Worm (Caenorhabditis elegans): ENCODE measurements around the gene Y39G8B.1.

Y39G8B.1 gene

ce11 chrII:13982247-13982646, 8.6 kb upstream of the Y39G8B.1 start:
- TF ChIP-seq cnd-1 (tag; optimal IDR thresholded peaks at IDR 0.05) (no peak), drap-1 (GFP tag; optimal IDR thresholded peaks at IDR 0.05) (no peak), sem-2 (GFP tag; optimal IDR thresholded peaks at IDR 0.05) (no peak)

- TF ChIP-seq snpc-4 (tag; optimal IDR thresholded peaks at IDR 0.05) (no peak), ces-1 (GFP tag; optimal IDR thresholded peaks at IDR 0.05) (no peak), lin-13 (tag; optimal IDR thresholded peaks at IDR 0.05) (no peak), ham-2 (GFP tag; optimal IDR thresholded peaks at IDR 0.05) (no peak), lin-32 (GFP tag; optimal IDR thresholded peaks at IDR 0.05) (no peak), pha-4 (tag; optimal IDR thresholded peaks at IDR 0.05) (no peak), ceh-43 (GFP tag; optimal IDR thresholded peaks at IDR 0.05) (no peak), nhr-237 (tag; optimal IDR thresholded peaks at IDR 0.05) (no peak), mab-5 (tag; optimal IDR thresholded peaks at IDR 0.05) (no peak), bed-3 (GFP tag; optimal IDR thresholded peaks at IDR 0.05) (no peak), ceh-39 (tag; optimal IDR thresholded peaks at IDR 0.05) (no peak), cnd-1 (tag; optimal IDR thresholded peaks at IDR 0.05) (no peak), unc-120 (tag; optimal IDR thresholded peaks at IDR 0.05; ENCODE audit: poor library complexity, severe bottlenecking) (no peak), nhr-76 (tag; optimal IDR thresholded peaks at IDR 0.05) (no peak), hlh-1 (tag; optimal IDR thresholded peaks at IDR 0.05) (no peak), unc-62 (GFP tag; optimal IDR thresholded peaks at IDR 0.05) (no peak), nhr-2 (tag; optimal IDR thresholded peaks at IDR 0.05) (no peak), tbx-8 (GFP tag; optimal IDR thresholded peaks at IDR 0.05) (no peak), nhr-28 (tag; optimal IDR thresholded peaks at IDR 0.05) (no peak), drap-1 (GFP tag; optimal IDR thresholded peaks at IDR 0.05) (no peak)
These were observed 8.2 kb upstream of the Y39G8B.1 start for ce11 chrII:13981819-13982218.

ce11 chrII:13981097-13981496, 7.5 kb upstream of the Y39G8B.1 start, which contains the start of gene Y39G8B.9:
Gene Y39G8B.9, plus strand, starts transcription at chrII:13981365.
- TF ChIP-seq lsy-2 (tag; optimal IDR thresholded peaks at IDR 0.05) (no peak), nhr-2 (tag; optimal IDR thresholded peaks at IDR 0.05) (no peak), M03D4.4 (tag; optimal IDR thresholded peaks at IDR 0.05) (no peak), mab-5 (tag; optimal IDR thresholded peaks at IDR 0.05) (no peak), drap-1 (GFP tag; optimal IDR thresholded peaks at IDR 0.05) (no peak), sem-2 (GFP tag; optimal IDR thresholded peaks at IDR 0.05) (no peak), mep-1 (tag; optimal IDR thresholded peaks at IDR 0.05) (no peak), ceh-39 (tag; optimal IDR thresholded peaks at IDR 0.05) (no peak), tbx-8 (GFP tag; optimal IDR thresholded peaks at IDR 0.05) (no peak), cnd-1 (tag; optimal IDR thresholded peaks at IDR 0.05) (no peak), elt-1 (tag; optimal IDR thresholded peaks at IDR 0.05; ENCODE audit: borderline replicate concordance, insufficient read depth) (no peak), pha-4 (tag; optimal IDR thresholded peaks at IDR 0.05) (no peak), ztf-11 (tag; optimal IDR thresholded peaks at IDR 0.05) (no peak), blmp-1 (tag; optimal IDR thresholded peaks at IDR 0.05) (no peak), unc-62 (GFP tag; optimal IDR thresholded peaks at IDR 0.05) (no peak), unc-39 (tag; optimal IDR thresholded peaks at IDR 0.05) (no peak), mls-2 (tag; optimal IDR thresholded peaks at IDR 0.05) (no peak), flh-1 (GFP tag; optimal IDR thresholded peaks at IDR 0.05) (no peak)

DNA sequence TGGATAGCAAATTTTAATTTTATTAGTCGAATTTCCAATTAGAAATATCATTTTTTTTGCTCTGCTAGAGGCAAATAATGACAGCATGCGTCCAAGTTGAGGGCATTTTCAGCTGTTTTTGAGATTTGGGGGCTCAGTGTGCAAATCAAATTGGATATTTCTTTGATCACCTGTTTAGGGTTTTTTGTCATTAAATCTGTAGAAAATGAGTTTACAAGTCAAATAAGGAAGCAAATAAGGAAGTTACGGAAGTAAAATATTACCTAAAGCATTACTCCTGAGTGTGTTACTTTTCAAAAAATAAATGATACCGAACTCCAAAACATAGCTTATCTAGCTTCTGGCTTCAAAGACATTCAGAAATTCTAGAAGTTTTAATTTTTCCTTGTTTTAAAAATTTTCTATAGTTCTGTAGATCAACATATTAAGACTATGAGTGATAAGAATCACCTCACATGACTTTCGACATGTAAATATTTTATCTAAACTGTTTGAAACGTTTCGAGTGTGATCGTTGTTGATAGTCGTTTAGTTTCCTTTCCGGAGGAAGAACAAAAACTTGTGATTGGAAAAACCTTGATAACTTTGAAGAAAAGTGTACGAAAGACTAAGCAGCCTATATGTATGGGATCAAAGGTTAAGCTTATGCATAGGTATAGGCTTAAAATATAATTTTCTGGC, 6.4 kb upstream of the Y39G8B.1 start, which contains the start of gene sre-48:
sre-48 (minus strand) TSS at position 51 of the 681 bp plus-strand sequence.
- TF ChIP-seq elt-1 (tag; optimal IDR thresholded peaks at IDR 0.05; ENCODE audit: borderline replicate concordance, insufficient read depth) (no peak), ceh-39 (tag; optimal IDR thresholded peaks at IDR 0.05) (no peak), lin-32 (GFP tag; optimal IDR thresholded peaks at IDR 0.05) (no peak), ceh-83 (GFP tag; optimal IDR thresholded peaks at IDR 0.05) (no peak), M03D4.4 (tag; optimal IDR thresholded peaks at IDR 0.05) (no peak), flh-1 (GFP tag; optimal IDR thresholded peaks at IDR 0.05) (no peak), nhr-76 (tag; optimal IDR thresholded peaks at IDR 0.05) (no peak), nhr-237 (tag; optimal IDR thresholded peaks at IDR 0.05) (no peak), hlh-1 (tag; optimal IDR thresholded peaks at IDR 0.05) (no peak), nhr-2 (tag; optimal IDR thresholded peaks at IDR 0.05) (no peak), bed-3 (GFP tag; optimal IDR thresholded peaks at IDR 0.05) (no peak), nhr-12 (tag; optimal IDR thresholded peaks at IDR 0.05) (no peak), ztf-11 (tag; optimal IDR thresholded peaks at IDR 0.05) (no peak), unc-62 (GFP tag; optimal IDR thresholded peaks at IDR 0.05) (no peak), ceh-43 (GFP tag; optimal IDR thresholded peaks at IDR 0.05) (no peak), zip-8 (tag; optimal IDR thresholded peaks at IDR 0.05) (no peak), ces-1 (GFP tag; optimal IDR thresholded peaks at IDR 0.05) (no peak), snpc-4 (tag; optimal IDR thresholded peaks at IDR 0.05) (no peak), unc-39 (tag; optimal IDR thresholded peaks at IDR 0.05) (no peak), tbx-8 (GFP tag; optimal IDR thresholded peaks at IDR 0.05) (no peak)

Data from whole organism, mixed stage, embryonic.